Worm (Caenorhabditis elegans) whole organism, L3 larva: ENCODE data around the gene pole-2.

Experiments
- ZK546.5 ChIP-seq: sonication (generic microtip); optimal IDR thresholded peaks from 2 replicates; lab custom pipeline; 2017; ENCODE audit warnings: missing biosample characterization, missing genetic modification characterization
- ceh-82 ChIP-seq: fragments of 150-350 bp; optimal IDR thresholded peaks from 2 replicates; lab custom pipeline; 2014; ENCODE audit warnings: missing biosample characterization, missing genetic modification characterization
- fos-1 ChIP-seq: fragments of 150-350 bp; optimal IDR thresholded peaks from 2 replicates; lab custom pipeline; 2014; ENCODE audit warnings: missing biosample characterization, missing genetic modification characterization
- lin-15B ChIP-seq: fragments of 150-350 bp; optimal IDR thresholded peaks from 2 replicates; lab custom pipeline; 2014; ENCODE audit warnings: missing biosample characterization, missing genetic modification characterization
- lin-39 ChIP-seq: fragments of 150-350 bp; optimal IDR thresholded peaks from 2 replicates; lab custom pipeline; 2018; ENCODE audit warnings: missing biosample characterization, missing genetic modification reagents, missing genetic modification characterization
- mdl-1 ChIP-seq: fragments of 150-350 bp; optimal IDR thresholded peaks from 2 replicates; lab custom pipeline; 2014; ENCODE audit warnings: missing biosample characterization, missing genetic modification characterization
- pqm-1 ChIP-seq: fragments of 150-350 bp; optimal IDR thresholded peaks from 2 replicates; lab custom pipeline; 2017; ENCODE audit warnings: missing biosample characterization, missing genetic modification characterization, inconsistent platforms
- snpc-4 ChIP-seq: fragments of 150-350 bp; optimal IDR thresholded peaks from 2 replicates; lab custom pipeline; 2014; ENCODE audit warnings: missing biosample characterization, missing genetic modification characterization
- unc-62 ChIP-seq: fragments of 150-350 bp; sonication (generic microtip); optimal IDR thresholded peaks from 4 replicates; lab custom pipeline; 2014; ENCODE audit warnings: missing biosample characterization, missing genetic modification reagents, missing genetic modification characterization

- TF ChIP-seq mdl-1 (no peak), pqm-1 (no peak), lin-15B (no peak), ZK546.5 (no peak), fos-1 (tag; lab: Kevin White, UChicago) (no peak), unc-62 (no peak), ceh-82 (no peak), snpc-4 (tag; lab: Kevin White, UChicago) (no peak), lin-39 (tag; lab: Kevin White, UChicago) (no peak)
Observed at ce11 chrIV:8723720-8724119, 37.3 kb upstream of the pole-2 start, which contains the start of gene F21D5.9.
